Worm (Caenorhabditis elegans) whole organism, mixed stage, embryonic: Measurements from ENCODE around the gene C16C8.16.

Experiments
- bed-3 ChIP-seq: fragments of 200-800 bp; sonication (Bioruptor generic); optimal IDR thresholded peaks from 3 replicates; lab custom pipeline; 2018; ENCODE audit warnings: mild to moderate bottlenecking, missing genetic modification characterization, moderate library complexity, missing compliant biosample characterization
- elt-1 ChIP-seq: sonication (generic microtip); optimal IDR thresholded peaks from 2 replicates; lab custom pipeline; 2017; ENCODE audit warnings: missing genetic modification characterization, mild to moderate bottlenecking, missing compliant biosample characterization, antibody characterized with exemption, moderate library complexity, borderline replicate concordance; ENCODE audit not compliant: insufficient read depth
- lin-13 ChIP-seq: fragments of 150-350 bp; optimal IDR thresholded peaks from 2 replicates; lab custom pipeline; 2014; ENCODE audit warnings: missing biosample characterization, missing genetic modification characterization
- lsy-2 ChIP-seq: fragments of 150-350 bp; optimal IDR thresholded peaks from 2 replicates; lab custom pipeline; 2014; ENCODE audit warnings: missing biosample characterization, missing genetic modification characterization
- mab-5 ChIP-seq: fragments of 150-350 bp; optimal IDR thresholded peaks from 2 replicates; lab custom pipeline; 2014; ENCODE audit warnings: missing biosample characterization, missing genetic modification characterization
- nhr-12 ChIP-seq: fragments of 150-350 bp; optimal IDR thresholded peaks from 2 replicates; lab custom pipeline; 2014; ENCODE audit warnings: missing biosample characterization, missing genetic modification characterization
- nhr-237 ChIP-seq: fragments of 150-350 bp; optimal IDR thresholded peaks from 2 replicates; lab custom pipeline; 2014; ENCODE audit warnings: missing biosample characterization, missing genetic modification characterization
- unc-62 ChIP-seq: fragments of 150-350 bp; optimal IDR thresholded peaks from 2 replicates; lab custom pipeline; 2014; ENCODE audit warnings: missing biosample characterization, missing genetic modification reagents, missing genetic modification characterization

DNA sequence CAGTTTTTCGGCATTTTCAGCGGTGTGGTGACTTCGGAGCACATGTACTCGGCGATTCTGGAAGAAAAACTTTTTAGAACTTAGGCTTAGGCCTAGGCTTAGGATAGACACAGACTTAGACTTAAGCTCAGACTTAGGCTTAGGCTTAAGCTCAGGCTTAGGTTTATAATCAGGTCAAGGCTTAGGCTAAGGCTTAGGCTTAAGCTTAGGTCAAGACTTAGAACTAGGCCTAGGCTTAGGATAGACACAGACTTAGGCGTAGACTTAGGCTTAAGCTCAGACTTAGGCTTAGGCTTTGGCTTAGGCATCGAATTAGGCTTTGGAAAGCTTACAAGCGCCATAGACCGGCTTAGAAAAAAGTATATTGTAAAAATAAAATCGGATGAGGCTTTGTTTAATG is 31.0 kb downstream of the C16C8.16 start:
- TF ChIP-seq nhr-237 (tag; lab: Kevin White, UChicago) (no peak), lsy-2 (tag; lab: Kevin White, UChicago) (no peak), bed-3 (GFP tag; lab: Kevin White, UChicago) (no peak), mab-5 (tag; lab: Kevin White, UChicago) (no peak), lin-13 (no peak), elt-1 (tag; lab: Kevin White, UChicago) (no peak), nhr-12 (no peak), unc-62 (GFP tag; lab: Kevin White, UChicago) (no peak)
